Fruit fly (Drosophila melanogaster) whole organism, wandering third instar larva: Measurements from ENCODE around the gene Gbeta5.

Experiments used
- Abd-B ChIP-seq: fragments of >200 bp; optimal IDR thresholded peaks from 2 replicates; lab custom pipeline; 2017; ENCODE audit warnings: missing biosample characterization, missing genetic modification characterization
- CG32264 ChIP-seq: fragments of 200-800 bp; sonication (Bioruptor generic); optimal IDR thresholded peaks from 2 replicates; lab custom pipeline; 2016; ENCODE audit warnings: missing biosample characterization, missing genetic modification characterization
- CG9705 ChIP-seq: fragments of 200-800 bp; sonication (Bioruptor generic); optimal IDR thresholded peaks from 2 replicates; lab custom pipeline; 2018; ENCODE audit warnings: missing biosample characterization, mild to moderate bottlenecking, missing genetic modification characterization
- CrebA ChIP-seq: fragments of 200-800 bp; sonication (Bioruptor generic); optimal IDR thresholded peaks from 2 replicates; lab custom pipeline; 2016; ENCODE audit warnings: missing biosample characterization, mild to moderate bottlenecking, missing genetic modification characterization, borderline replicate concordance
- Dfd ChIP-seq: fragments of >200 bp; optimal IDR thresholded peaks from 2 replicates; lab custom pipeline; 2017; ENCODE audit warnings: missing biosample characterization, missing genetic modification characterization
- Dif ChIP-seq: fragments of 200-275, 200-300 bp; sonication (Bioruptor generic); optimal IDR thresholded peaks from 2 replicates; lab custom pipeline; 2018; ENCODE audit warnings: missing biosample characterization, missing genetic modification characterization; ENCODE audit not compliant: partially characterized antibody
- GATAd ChIP-seq: sonication (Bioruptor generic); optimal IDR thresholded peaks from 2 replicates; lab custom pipeline; 2016; ENCODE audit warnings: missing biosample characterization, missing genetic modification characterization
- HLH106 ChIP-seq: fragments of 200-800 bp; optimal IDR thresholded peaks from 3 replicates; lab custom pipeline; 2019; ENCODE audit warnings: missing biosample characterization, mild to moderate bottlenecking, missing genetic modification characterization, moderate library complexity
- Hnf4 ChIP-seq: fragments of 200-800 bp; sonication (Bioruptor generic); optimal IDR thresholded peaks from 2 replicates; lab custom pipeline; 2016; ENCODE audit warnings: missing biosample characterization, mild to moderate bottlenecking, missing genetic modification characterization
- Hr78 ChIP-seq: fragments of >200 bp; optimal IDR thresholded peaks from 2 replicates; lab custom pipeline; 2017; ENCODE audit warnings: missing biosample characterization, missing genetic modification characterization
- Hr83 ChIP-seq: fragments of 200-300 bp; sonication (Bioruptor generic); optimal IDR thresholded peaks from 2 replicates; lab custom pipeline; 2016; ENCODE audit warnings: missing biosample characterization, mild to moderate bottlenecking, missing genetic modification characterization, moderate library complexity; ENCODE audit not compliant: poor library complexity, severe bottlenecking
- Jra ChIP-seq: sonication (Bioruptor generic); optimal IDR thresholded peaks from 2 replicates; lab custom pipeline; 2016; ENCODE audit warnings: missing biosample characterization, missing genetic modification characterization
- Mio ChIP-seq: sonication (Bioruptor generic); optimal IDR thresholded peaks from 2 replicates; lab custom pipeline; 2016; ENCODE audit warnings: missing biosample characterization, missing genetic modification characterization
- Myc ChIP-seq: fragments of >200 bp; optimal IDR thresholded peaks from 2 replicates; lab custom pipeline; 2017
- N ChIP-seq: fragments of >200 bp; optimal IDR thresholded peaks from 2 replicates; lab custom pipeline; 2018; ENCODE audit warnings: missing biosample characterization, missing external identifiers, missing genetic modification characterization
- OdsH ChIP-seq: fragments of 200-800 bp; sonication (Bioruptor generic); optimal IDR thresholded peaks from 2 replicates; lab custom pipeline; 2016; ENCODE audit warnings: missing biosample characterization, mild to moderate bottlenecking, missing genetic modification characterization
- Rel ChIP-seq, 2 experiments: fragments of 200-800 bp; sonication (Bioruptor generic) in 1 of 2; optimal IDR thresholded peaks; 2 replicates in 1 of 2; 3 replicates in 1 of 2; lab custom pipeline; 2016 to 2019; ENCODE audit warnings: mild to moderate bottlenecking in 2 of 2, missing biosample characterization in 2 of 2, missing genetic modification characterization in 2 of 2, moderate library complexity in 1 of 2
- Sp1 ChIP-seq: fragments of 200-800 bp; sonication (Bioruptor generic); optimal IDR thresholded peaks from 3 replicates; lab custom pipeline; 2019; ENCODE audit warnings: missing biosample characterization, mild to moderate bottlenecking, missing genetic modification characterization, moderate library complexity
- Vsx2 ChIP-seq: fragments of 200-300, 225-300 bp; sonication (Bioruptor generic); optimal IDR thresholded peaks from 2 replicates; lab custom pipeline; 2018; ENCODE audit warnings: missing biosample characterization, missing genetic modification characterization; ENCODE audit not compliant: partially characterized antibody
- br ChIP-seq: fragments of 200-800 bp; sonication (Bioruptor generic); optimal IDR thresholded peaks from 2 replicates; lab custom pipeline; 2016; ENCODE audit warnings: missing biosample characterization, missing genetic modification characterization
- brk ChIP-seq: fragments of 200-800 bp; sonication (Bioruptor generic); optimal IDR thresholded peaks from 2 replicates; lab custom pipeline; 2016; ENCODE audit warnings: missing biosample characterization, mild to moderate bottlenecking, missing genetic modification characterization
- dl ChIP-seq, 2 experiments: fragments of 175-275, 200-275 bp in 1 of 2; fragments of 200-275 bp in 1 of 2; sonication (Bioruptor generic); optimal IDR thresholded peaks; lab custom pipeline; 2018; ENCODE audit warnings: mild to moderate bottlenecking in 2 of 2, missing biosample characterization in 2 of 2, missing genetic modification characterization in 2 of 2, moderate library complexity in 2 of 2; ENCODE audit not compliant: partially characterized antibody in 2 of 2, insufficient read depth in 1 of 2
- dmrt93B ChIP-seq: fragments of 200-800 bp; sonication (Bioruptor generic); optimal IDR thresholded peaks from 2 replicates; lab custom pipeline; 2018; ENCODE audit warnings: missing biosample characterization, mild to moderate bottlenecking, missing genetic modification characterization
- dsf ChIP-seq: sonication (Bioruptor generic); optimal IDR thresholded peaks from 2 replicates; lab custom pipeline; 2016; ENCODE audit warnings: missing biosample characterization, missing genetic modification characterization, borderline replicate concordance
- ey ChIP-seq: fragments of 200-800 bp; sonication (Bioruptor generic); optimal IDR thresholded peaks from 2 replicates; lab custom pipeline; 2016; ENCODE audit warnings: missing biosample characterization, missing genetic modification characterization
- foxo ChIP-seq, 2 experiments: fragments of 200-800 bp; sonication (Bioruptor generic); optimal IDR thresholded peaks; 2 replicates in 1 of 2; 3 replicates in 1 of 2; lab custom pipeline; 2016 to 2017; ENCODE audit warnings: missing biosample characterization in 2 of 2, missing genetic modification characterization in 2 of 2
- fru ChIP-seq: fragments of 200-800 bp; sonication (Bioruptor generic); optimal IDR thresholded peaks from 3 replicates; lab custom pipeline; 2016; ENCODE audit warnings: missing biosample characterization, mild to moderate bottlenecking, missing genetic modification characterization
- h ChIP-seq: fragments of 200-800 bp; sonication (Bioruptor generic); optimal IDR thresholded peaks from 3 replicates; lab custom pipeline; 2016; ENCODE audit warnings: missing biosample characterization, mild to moderate bottlenecking, missing genetic modification characterization
- jim ChIP-seq: fragments of 175-275, 200-325 bp; sonication (Bioruptor generic); optimal IDR thresholded peaks from 2 replicates; lab custom pipeline; 2016; ENCODE audit warnings: missing biosample characterization, mild to moderate bottlenecking, missing genetic modification characterization
- lola ChIP-seq: fragments of >200 bp; optimal IDR thresholded peaks from 2 replicates; lab custom pipeline; 2017; ENCODE audit warnings: missing biosample characterization, missing genetic modification characterization
- pan ChIP-seq: fragments of >200 bp; optimal IDR thresholded peaks from 2 replicates; lab custom pipeline; 2017
- psq ChIP-seq: fragments of 200-800 bp; sonication (Bioruptor generic); optimal IDR thresholded peaks from 3 replicates; lab custom pipeline; 2017; ENCODE audit warnings: missing biosample characterization, mild to moderate bottlenecking, missing genetic modification characterization, moderate library complexity
- rgr ChIP-seq: fragments of 200-800 bp; sonication (Bioruptor generic); optimal IDR thresholded peaks from 3 replicates; lab custom pipeline; 2016; ENCODE audit warnings: missing biosample characterization, mild to moderate bottlenecking, missing genetic modification characterization
- sage ChIP-seq: fragments of 200-800 bp; sonication (Bioruptor generic); optimal IDR thresholded peaks from 2 replicates; lab custom pipeline; 2016; ENCODE audit warnings: missing biosample characterization, mild to moderate bottlenecking, missing genetic modification characterization
- sv ChIP-seq: fragments of 200-800 bp; sonication (Bioruptor generic); optimal IDR thresholded peaks from 3 replicates; lab custom pipeline; 2016; ENCODE audit warnings: missing biosample characterization, missing genetic modification characterization
- tai ChIP-seq: sonication (Bioruptor generic); optimal IDR thresholded peaks from 2 replicates; lab custom pipeline; 2016; ENCODE audit warnings: missing biosample characterization, missing genetic modification characterization
- usp ChIP-seq: fragments of >200 bp; optimal IDR thresholded peaks from 2 replicates; lab custom pipeline; 2017; ENCODE audit warnings: missing biosample characterization, missing genetic modification characterization
- woc ChIP-seq: sonication (Bioruptor generic); optimal IDR thresholded peaks from 2 replicates; lab custom pipeline; 2016; ENCODE audit warnings: missing biosample characterization, mild to moderate bottlenecking, missing genetic modification characterization

Gbeta5 gene

DNA sequence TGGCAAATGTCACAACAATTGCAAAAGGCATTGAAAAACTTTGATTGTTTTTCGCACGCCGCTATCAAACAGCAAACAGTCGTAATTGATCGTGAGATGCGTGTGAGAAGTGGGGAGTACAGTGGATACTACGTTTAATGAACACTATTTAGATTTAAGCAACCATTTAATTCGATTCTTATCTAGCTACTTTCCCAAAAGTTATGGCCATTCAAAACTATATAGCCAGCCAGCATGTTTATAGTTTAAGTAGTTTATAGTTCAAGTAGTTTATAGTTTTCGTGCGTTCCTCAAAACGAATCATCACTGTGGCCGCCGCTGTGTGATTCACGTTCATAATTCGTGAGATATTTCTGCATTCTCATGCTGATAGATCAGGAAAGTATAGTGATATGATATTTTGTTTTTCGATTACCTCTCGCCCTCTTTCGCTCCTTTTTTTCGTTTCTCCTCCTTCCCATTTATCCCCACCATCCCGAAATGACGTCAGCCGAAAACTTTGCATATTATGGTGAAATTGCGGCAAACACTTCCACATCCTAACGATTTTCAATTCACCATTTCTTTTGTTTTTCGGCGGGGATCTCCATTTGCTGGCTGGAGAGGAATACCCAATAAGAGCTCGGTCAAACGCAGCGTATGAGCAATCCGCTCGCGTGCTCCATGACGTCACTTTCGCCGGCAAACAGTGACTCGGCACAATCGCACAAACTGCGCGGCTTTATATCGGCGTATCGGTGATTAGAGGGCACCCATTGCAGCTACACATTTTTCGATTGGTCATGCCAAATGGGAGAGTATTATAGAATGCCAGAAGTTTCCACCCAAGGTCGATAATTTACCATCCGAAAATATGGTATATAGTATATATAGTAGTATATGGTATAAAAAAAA lies 38.4 kb downstream of the Gbeta5 start:
- TF ChIP-seq Myc (lab: Kevin White, UChicago) = no peak
- TF ChIP-seq OdsH (GFP tag; lab: Kevin White, UChicago) = no peak
- no peak for TF ChIP-seq Mio (GFP tag; lab: Kevin White, UChicago)
- no peak for TF ChIP-seq brk
- no peak for TF ChIP-seq Vsx2 (GFP tag; lab: Kevin White, UChicago)
- no peak for TF ChIP-seq jim
- no peak for TF ChIP-seq Abd-B (GFP tag; lab: Kevin White, UChicago)
- TF ChIP-seq rgr (GFP tag; lab: Kevin White, UChicago) = peak; percentile 33
- TF ChIP-seq CG9705 (GFP tag; lab: Kevin White, UChicago) = no peak
- no peak for TF ChIP-seq dl (GFP tag; optimal IDR thresholded peaks at IDR 0.05; lab: Kevin White, UChicago; ENCODE audit: insufficient read depth in 1 of 2, partially characterized antibody in 2 of 2)
- no peak for TF ChIP-seq pan (lab: Kevin White, UChicago)
- no peak for TF ChIP-seq CrebA (GFP tag; lab: Kevin White, UChicago)
- peak; percentile 22 for TF ChIP-seq HLH106
- TF ChIP-seq CG32264 (GFP tag; lab: Kevin White, UChicago) = no peak
- TF ChIP-seq Dif (GFP tag; lab: Kevin White, UChicago) = no peak
- TF ChIP-seq Sp1 (GFP tag; lab: Kevin White, UChicago) = no peak
- TF ChIP-seq dsf = no peak
- TF ChIP-seq fru (GFP tag; lab: Kevin White, UChicago) = peak; percentile 42
- TF ChIP-seq tai (GFP tag; lab: Kevin White, UChicago) = no peak
- TF ChIP-seq lola = no peak
- no peak for TF ChIP-seq Jra
- TF ChIP-seq Dfd (GFP tag; lab: Kevin White, UChicago) = no peak
- TF ChIP-seq foxo (GFP tag; optimal IDR thresholded peaks at IDR 0.05; lab: Kevin White, UChicago) = peak in 1 of 2 experiments; percentile 58
- TF ChIP-seq ey (GFP tag; lab: Kevin White, UChicago) = peak; percentile 17
- peak; percentile 29 for TF ChIP-seq sv
- TF ChIP-seq Hnf4 (GFP tag; lab: Kevin White, UChicago) = peak; percentile 27
- TF ChIP-seq sage (GFP tag; lab: Kevin White, UChicago) = no peak
- TF ChIP-seq Hr78 (GFP tag; lab: Kevin White, UChicago) = no peak
- no peak for TF ChIP-seq usp (GFP tag; lab: Kevin White, UChicago)
- no peak for TF ChIP-seq Hr83 (GFP tag; lab: Kevin White, UChicago)
- TF ChIP-seq Rel (GFP tag; optimal IDR thresholded peaks at IDR 0.05; lab: Kevin White, UChicago) = no peak
- TF ChIP-seq Rel (tag; optimal IDR thresholded peaks at IDR 0.05; lab: Kevin White, UChicago) = peak; percentile 91
- no peak for TF ChIP-seq woc (GFP tag; lab: Kevin White, UChicago)
- no peak for TF ChIP-seq GATAd (GFP tag; lab: Kevin White, UChicago)
- TF ChIP-seq dmrt93B (GFP tag; lab: Kevin White, UChicago) = no peak
- TF ChIP-seq h (GFP tag; lab: Kevin White, UChicago) = peak; percentile 46
- TF ChIP-seq psq = peak; percentile 36
- TF ChIP-seq br (GFP tag; lab: Kevin White, UChicago) = peak; percentile 47
- TF ChIP-seq N (GFP tag; lab: Kevin White, UChicago) = no peak

DNA sequence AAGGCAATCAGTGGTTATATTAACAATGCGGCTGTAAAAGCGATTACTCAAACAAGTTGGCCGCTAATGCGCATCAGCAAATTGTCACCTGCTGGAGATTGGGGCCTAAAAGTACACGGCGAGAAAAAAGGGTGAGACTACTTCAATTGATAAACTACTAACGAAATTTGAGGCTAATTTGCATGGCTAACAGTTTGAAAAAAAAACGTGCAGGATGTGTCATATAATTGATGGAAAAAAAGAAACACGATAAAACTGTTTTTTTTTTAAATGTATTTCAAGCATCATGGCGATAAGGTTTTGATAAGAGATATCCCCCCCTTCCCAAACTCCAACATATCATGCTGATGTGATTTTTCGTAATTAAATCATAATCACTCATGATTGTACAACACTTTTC lies 39.4 kb downstream of the Gbeta5 start:
- TF ChIP-seq Dfd (GFP tag; lab: Kevin White, UChicago) (peak; percentile 40), foxo (GFP tag; optimal IDR thresholded peaks at IDR 0.05; lab: Kevin White, UChicago) (peak in 1 of 2 experiments; percentile 58), br (GFP tag; lab: Kevin White, UChicago) (no peak), ey (GFP tag; lab: Kevin White, UChicago) (peak; percentile 53), h (GFP tag; lab: Kevin White, UChicago) (peak; percentile 11), Vsx2 (GFP tag; lab: Kevin White, UChicago) (no peak), fru (GFP tag; lab: Kevin White, UChicago) (peak; percentile 62), rgr (GFP tag; lab: Kevin White, UChicago) (peak; percentile 32), CG9705 (GFP tag; lab: Kevin White, UChicago) (no peak), N (GFP tag; lab: Kevin White, UChicago) (no peak), OdsH (GFP tag; lab: Kevin White, UChicago) (peak; percentile 20), Sp1 (GFP tag; lab: Kevin White, UChicago) (peak; percentile 27)
